Worm (Caenorhabditis elegans): ENCODE data around the gene tbc-2.

Gene tbc-2

ce11 chrII:5846181-5846580 lies 18.9 kb upstream of the tbc-2 start:
- TF ChIP-seq ama-1 (optimal IDR thresholded peaks at IDR 0.05): no peak
- TF ChIP-seq ceh-9 (tag; optimal IDR thresholded peaks at IDR 0.05): no peak
- TF ChIP-seq nhr-67 (tag; optimal IDR thresholded peaks at IDR 0.05): no peak
- TF ChIP-seq unc-39 (tag; optimal IDR thresholded peaks at IDR 0.05): no peak
- TF ChIP-seq ceh-28 (tag; optimal IDR thresholded peaks at IDR 0.05): no peak
- no peak for TF ChIP-seq sea-2 (GFP tag; optimal IDR thresholded peaks at IDR 0.05)
- TF ChIP-seq nhr-76 (tag; optimal IDR thresholded peaks at IDR 0.05): no peak
- no peak for TF ChIP-seq daf-12 (tag; optimal IDR thresholded peaks at IDR 0.05)
- TF ChIP-seq elt-2 (tag; optimal IDR thresholded peaks at IDR 0.05): peak; percentile 70
- TF ChIP-seq fkh-10 (GFP tag; optimal IDR thresholded peaks at IDR 0.05): no peak
- peak; percentile 68 for TF ChIP-seq pha-4 (tag; optimal IDR thresholded peaks at IDR 0.05)
- no peak for TF ChIP-seq lsy-12 (tag; optimal IDR thresholded peaks at IDR 0.05)
- no peak for TF ChIP-seq elt-1 (tag; optimal IDR thresholded peaks at IDR 0.05)
- TF ChIP-seq pqm-1 (tag; optimal IDR thresholded peaks at IDR 0.05): peak; percentile 5

- TF ChIP-seq nhr-237 (tag; optimal IDR thresholded peaks at IDR 0.05) (no peak), elt-1 (tag; optimal IDR thresholded peaks at IDR 0.05) (no peak), egl-27 (tag; optimal IDR thresholded peaks at IDR 0.05) (no peak), ama-1 (optimal IDR thresholded peaks at IDR 0.05) (no peak), nhr-67 (tag; optimal IDR thresholded peaks at IDR 0.05) (no peak), elt-2 (tag; optimal IDR thresholded peaks at IDR 0.05) (no peak), aly-2 (tag; optimal IDR thresholded peaks at IDR 0.05) (no peak), jun-1 (tag; optimal IDR thresholded peaks at IDR 0.05) (no peak), ZK546.5 (tag; optimal IDR thresholded peaks at IDR 0.05) (no peak), fos-1 (tag; optimal IDR thresholded peaks at IDR 0.05) (no peak), lin-39 (tag; optimal IDR thresholded peaks at IDR 0.05) (no peak), lsy-12 (tag; optimal IDR thresholded peaks at IDR 0.05) (no peak), ceh-28 (tag; optimal IDR thresholded peaks at IDR 0.05) (no peak), ceh-82 (tag; optimal IDR thresholded peaks at IDR 0.05) (no peak)
These were observed 18.2 kb upstream of the tbc-2 start, which contains the start of the genes ZK1248.17 and H41C03.3 for ce11 chrII:5845441-5845840. TSS of gene ZK1248.17 (minus strand) at chrII:5845541. TSS of gene H41C03.3 (plus strand) at chrII:5845777.

ce11 chrII:5844694-5845129 lies 17.5 kb upstream of the tbc-2 start:
- peak; percentile 87 for TF ChIP-seq fos-1 (tag; optimal IDR thresholded peaks at IDR 0.05)
- TF ChIP-seq nhr-237 (tag; optimal IDR thresholded peaks at IDR 0.05): no peak
- peak; percentile 80 for TF ChIP-seq nhr-76 (tag; optimal IDR thresholded peaks at IDR 0.05)
- peak; percentile 96 for TF ChIP-seq ceh-82 (tag; optimal IDR thresholded peaks at IDR 0.05)
- TF ChIP-seq nhr-11 (tag; optimal IDR thresholded peaks at IDR 0.05): peak; percentile 94
- TF ChIP-seq hmg-11 (tag; optimal IDR thresholded peaks at IDR 0.05): peak; percentile 99
- peak; percentile 62 for TF ChIP-seq ceh-16 (tag; optimal IDR thresholded peaks at IDR 0.05)
- TF ChIP-seq fkh-2 (tag; optimal IDR thresholded peaks at IDR 0.05): peak; percentile 82
- peak; percentile 75 for TF ChIP-seq mdl-1 (tag; optimal IDR thresholded peaks at IDR 0.05)
- TF ChIP-seq nfya-1 (tag; optimal IDR thresholded peaks at IDR 0.05; ENCODE audit: insufficient read depth): peak; percentile 99
- TF ChIP-seq ceh-28 (tag; optimal IDR thresholded peaks at IDR 0.05): peak; percentile 97
- peak; percentile 96 for TF ChIP-seq nhr-77 (tag; optimal IDR thresholded peaks at IDR 0.05)
- TF ChIP-seq ZK546.5 (tag; optimal IDR thresholded peaks at IDR 0.05): peak; percentile 73
- TF ChIP-seq ama-1 (optimal IDR thresholded peaks at IDR 0.05): peak; percentile 100
- TF ChIP-seq R02D3.7 (tag; optimal IDR thresholded peaks at IDR 0.05): peak; percentile 96
- peak; percentile 99 for TF ChIP-seq jun-1 (tag; optimal IDR thresholded peaks at IDR 0.05)
- TF ChIP-seq fkh-10 (GFP tag; optimal IDR thresholded peaks at IDR 0.05): peak; percentile 100
- peak; percentile 79 for TF ChIP-seq ztf-4 (tag; optimal IDR thresholded peaks at IDR 0.05)
- no peak for TF ChIP-seq mml-1 (tag; optimal IDR thresholded peaks at IDR 0.05)
- peak; percentile 97 for TF ChIP-seq tbx-2 (tag; optimal IDR thresholded peaks at IDR 0.05)
- no peak for TF ChIP-seq ztf-11 (tag; optimal IDR thresholded peaks at IDR 0.05)
- TF ChIP-seq eor-1 (tag; optimal IDR thresholded peaks at IDR 0.05): peak in 1 of 2 experiments; percentile 84
- TF ChIP-seq snpc-4 (tag; optimal IDR thresholded peaks at IDR 0.05): peak; percentile 100
- TF ChIP-seq elt-1 (tag; optimal IDR thresholded peaks at IDR 0.05): peak; percentile 85
- peak; percentile 99 for TF ChIP-seq pha-4 (tag; optimal IDR thresholded peaks at IDR 0.05)
- TF ChIP-seq nhr-67 (tag; optimal IDR thresholded peaks at IDR 0.05): no peak
- peak; percentile 96 for TF ChIP-seq aly-2 (tag; optimal IDR thresholded peaks at IDR 0.05)
- TF ChIP-seq nhr-28 (tag; optimal IDR thresholded peaks at IDR 0.05): peak; percentile 90
- peak; percentile 94 for TF ChIP-seq pqm-1 (tag; optimal IDR thresholded peaks at IDR 0.05)
- peak; percentile 82 for TF ChIP-seq lin-15B (tag; optimal IDR thresholded peaks at IDR 0.05)
- TF ChIP-seq skn-1 (tag; optimal IDR thresholded peaks at IDR 0.05): peak; percentile 96
- peak; percentile 52 for TF ChIP-seq sea-2 (GFP tag; optimal IDR thresholded peaks at IDR 0.05)
- TF ChIP-seq elt-2 (tag; optimal IDR thresholded peaks at IDR 0.05): peak; percentile 99
- TF ChIP-seq egl-5 (tag; optimal IDR thresholded peaks at IDR 0.05): peak; percentile 92
- peak; percentile 45 for TF ChIP-seq nhr-12 (tag; optimal IDR thresholded peaks at IDR 0.05)
- peak; percentile 99 for TF ChIP-seq nhr-23 (tag; optimal IDR thresholded peaks at IDR 0.05)
- peak; percentile 99 for TF ChIP-seq lin-39 (tag; optimal IDR thresholded peaks at IDR 0.05)
- TF ChIP-seq elt-3 (tag; optimal IDR thresholded peaks at IDR 0.05): peak in 2 of 3 experiments; percentile 91 to 97
- peak; percentile 99 for TF ChIP-seq lsy-12 (tag; optimal IDR thresholded peaks at IDR 0.05)
- peak; percentile 95 for TF ChIP-seq zag-1 (tag; optimal IDR thresholded peaks at IDR 0.05)
- TF ChIP-seq nhr-43 (tag; optimal IDR thresholded peaks at IDR 0.05; ENCODE audit: poor library complexity, severe bottlenecking): peak; percentile 95
- TF ChIP-seq egl-27 (tag; optimal IDR thresholded peaks at IDR 0.05): peak; percentile 92
- peak; percentile 94 for TF ChIP-seq daf-12 (tag; optimal IDR thresholded peaks at IDR 0.05)
- TF ChIP-seq unc-62 (GFP tag; optimal IDR thresholded peaks at IDR 0.05): peak; percentile 74

Measured in whole organism, L3 larva.